Fruit fly (Drosophila melanogaster): ENCODE data around the gene CG11598.

Gene CG11598

dm6 chr3R:12637961-12638531, 3.3 kb downstream of the CG11598 start, which contains the start of gene CG11608:
Gene CG11608, plus strand, starts transcription at chr3R:12638481.
- TF ChIP-seq fd96Ca (GFP tag; IDR thresholded peaks at IDR 0.05) (no peak), Pif1B (GFP tag; optimal IDR thresholded peaks at IDR 0.05) (no peak), rn (GFP tag; IDR thresholded peaks at IDR 0.05) (no peak), CG17806 (tag; optimal IDR thresholded peaks at IDR 0.05) (no peak), CG4496 (GFP tag; IDR thresholded peaks at IDR 0.05) (no peak), D1 (tag; optimal IDR thresholded peaks at IDR 0.05) (no peak), Pif1A (GFP tag; optimal IDR thresholded peaks at IDR 0.05) (no peak), gl (tag; optimal IDR thresholded peaks at IDR 0.05) (no peak), CG32121 (GFP tag; IDR thresholded peaks at IDR 0.05) (no peak), CG15710 (tag; optimal IDR thresholded peaks at IDR 0.05) (no peak), CG8301 (tag; optimal IDR thresholded peaks at IDR 0.05) (no peak), CG8159 (tag; optimal IDR thresholded peaks at IDR 0.05) (no peak), CG12605 (GFP tag; IDR thresholded peaks at IDR 0.05) (no peak), CG13204 (GFP tag; optimal IDR thresholded peaks at IDR 0.05) (no peak), Ets98B (GFP tag; IDR thresholded peaks at IDR 0.05) (no peak), CG14655 (GFP tag; optimal IDR thresholded peaks at IDR 0.05) (no peak), Snoo (tag; optimal IDR thresholded peaks at IDR 0.05) (no peak), CG34367 (tag; optimal IDR thresholded peaks at IDR 0.05) (no peak)

dm6 chr3R:12641620-12642019, 6.9 kb downstream of the CG11598 start:
- TF ChIP-seq CG15710 (tag; optimal IDR thresholded peaks at IDR 0.05) (no peak), D1 (tag; optimal IDR thresholded peaks at IDR 0.05) (no peak), CG13204 (GFP tag; optimal IDR thresholded peaks at IDR 0.05) (no peak), fd96Ca (GFP tag; IDR thresholded peaks at IDR 0.05) (no peak), CG4496 (GFP tag; IDR thresholded peaks at IDR 0.05) (no peak), CG8301 (tag; optimal IDR thresholded peaks at IDR 0.05) (no peak), Snoo (tag; optimal IDR thresholded peaks at IDR 0.05) (no peak), gl (tag; optimal IDR thresholded peaks at IDR 0.05) (no peak), CG32121 (GFP tag; IDR thresholded peaks at IDR 0.05) (no peak), CG14655 (GFP tag; optimal IDR thresholded peaks at IDR 0.05) (no peak)

dm6 chr3R:12642051-12642532, 7.4 kb downstream of the CG11598 start, which contains the start of gene CG6753:
Gene CG6753, minus strand, starts transcription at chr3R:12642482.
- no peak for TF ChIP-seq gl (tag; optimal IDR thresholded peaks at IDR 0.05)
- no peak for TF ChIP-seq CG8301 (tag; optimal IDR thresholded peaks at IDR 0.05)
- no peak for TF ChIP-seq CG8159 (tag; optimal IDR thresholded peaks at IDR 0.05)

dm6 chr3R:12644621-12645310, 10.0 kb downstream of the CG11598 start:
- TF ChIP-seq CG4496 (GFP tag; IDR thresholded peaks at IDR 0.05) (no peak), CG9948 (tag; optimal IDR thresholded peaks at IDR 0.05) (no peak), CG8159 (tag; optimal IDR thresholded peaks at IDR 0.05) (peak; percentile 9), Pif1A (GFP tag; optimal IDR thresholded peaks at IDR 0.05) (peak; percentile 27), EcR (GFP tag; optimal IDR thresholded peaks at IDR 0.05) (peak; percentile 61), fd96Ca (GFP tag; IDR thresholded peaks at IDR 0.05) (no peak)

dm6 chr3R:12645771-12646317, 11.1 kb downstream of the CG11598 start:
- no peak for TF ChIP-seq gl (tag; optimal IDR thresholded peaks at IDR 0.05)
- no peak for TF ChIP-seq Pif1B (GFP tag; optimal IDR thresholded peaks at IDR 0.05)
- no peak for TF ChIP-seq CG9948 (tag; optimal IDR thresholded peaks at IDR 0.05)

- TF ChIP-seq CG4496 (GFP tag; IDR thresholded peaks at IDR 0.05) (no peak), CG8301 (tag; optimal IDR thresholded peaks at IDR 0.05) (no peak), CG12605 (GFP tag; IDR thresholded peaks at IDR 0.05) (no peak), CG15710 (tag; optimal IDR thresholded peaks at IDR 0.05) (no peak), Pif1A (GFP tag; optimal IDR thresholded peaks at IDR 0.05) (no peak), CG34367 (tag; optimal IDR thresholded peaks at IDR 0.05) (no peak), rn (GFP tag; IDR thresholded peaks at IDR 0.05) (no peak), Snoo (tag; optimal IDR thresholded peaks at IDR 0.05) (no peak), CG32121 (GFP tag; IDR thresholded peaks at IDR 0.05) (no peak), Pif1B (GFP tag; optimal IDR thresholded peaks at IDR 0.05) (no peak), CG17806 (tag; optimal IDR thresholded peaks at IDR 0.05) (no peak), CG8159 (tag; optimal IDR thresholded peaks at IDR 0.05) (no peak)
These were observed 12.2 kb downstream of the CG11598 start for dm6 chr3R:12646926-12647325.

- 0 out of 3 replicates have a peak, but pooled peaks have one; percentile 26 for TF ChIP-seq fd96Ca (GFP tag; IDR thresholded peaks at IDR 0.05)
- TF ChIP-seq CG17806 (tag; optimal IDR thresholded peaks at IDR 0.05), result no peak
These were observed 12.6 kb downstream of the CG11598 start for dm6 chr3R:12647348-12647747.
